ENCODE assay signal across 3 worm cellular contexts in genomic region chrIII:7659440-7659839, ce11.
TF ChIP-seq lines count a peak whose summit lies in the region.

No protein-coding gene starts in this region.

TF ChIP-seq in whole organism, L2 larva, 48 proteins besides CTCF, POLR2A, EP300 and RAD21 (continued from another document):
- TF ChIP-seq gmeb-1 (tag; optimal IDR thresholded peaks at IDR 0.05; lab: Kevin White, UChicago), result no peak
- TF ChIP-seq unc-55 (GFP tag; optimal IDR thresholded peaks at IDR 0.05; lab: Kevin White, UChicago), result peak; percentile 65
- no peak for TF ChIP-seq skn-1 (tag; optimal IDR thresholded peaks at IDR 0.05; lab: Kevin White, UChicago)
- TF ChIP-seq sma-9 (GFP tag; optimal IDR thresholded peaks at IDR 0.05; lab: Kevin White, UChicago), result peak; percentile 1
- no peak for TF ChIP-seq sma-9 (tag; optimal IDR thresholded peaks at IDR 0.05; lab: Kevin White, UChicago)
- TF ChIP-seq nhr-77 (tag; optimal IDR thresholded peaks at IDR 0.05; lab: Kevin White, UChicago), result no peak
- no peak for TF ChIP-seq snpc-4 (tag; optimal IDR thresholded peaks at IDR 0.05; lab: Kevin White, UChicago)
- no peak for TF ChIP-seq alr-1 (tag; optimal IDR thresholded peaks at IDR 0.05; lab: Kevin White, UChicago)
- TF ChIP-seq mab-5 (tag; optimal IDR thresholded peaks at IDR 0.05; lab: Kevin White, UChicago), result peak; percentile 7
- no peak for TF ChIP-seq nhr-25 (tag; optimal IDR thresholded peaks at IDR 0.05; lab: Kevin White, UChicago)
- TF ChIP-seq nhr-6 (tag; optimal IDR thresholded peaks at IDR 0.05; lab: Kevin White, UChicago), result no peak
- no peak for TF ChIP-seq R02D3.7 (tag; optimal IDR thresholded peaks at IDR 0.05; lab: Kevin White, UChicago)
- TF ChIP-seq blmp-1 (tag; optimal IDR thresholded peaks at IDR 0.05; lab: Kevin White, UChicago; ENCODE audit: insufficient read depth), result no peak
- no peak for TF ChIP-seq nhr-12 (tag; optimal IDR thresholded peaks at IDR 0.05; lab: Kevin White, UChicago)
- TF ChIP-seq ZK546.5 (tag; optimal IDR thresholded peaks at IDR 0.05; lab: Kevin White, UChicago), result no peak
- TF ChIP-seq zag-1 (tag; optimal IDR thresholded peaks at IDR 0.05; lab: Kevin White, UChicago), result peak; percentile 71
- no peak for TF ChIP-seq lin-11 (tag; optimal IDR thresholded peaks at IDR 0.05; lab: Kevin White, UChicago)
TF ChIP-seq in whole organism, L2 larva: peak in this region for 11.

TF ChIP-seq in whole organism, L4 larva, 104 proteins besides CTCF, POLR2A, EP300 and RAD21 (continued from another document):
- peak in 1 of 2 experiments; percentile 0 for TF ChIP-seq mdl-1 (tag; optimal IDR thresholded peaks at IDR 0.05; lab: Kevin White, UChicago)
- TF ChIP-seq duxl-1 (tag; optimal IDR thresholded peaks at IDR 0.05; lab: Kevin White, UChicago; ENCODE audit: poor library complexity), result no peak
- TF ChIP-seq attf-4 (tag; optimal IDR thresholded peaks at IDR 0.05; lab: Kevin White, UChicago), result no peak
- no peak for TF ChIP-seq F10B5.3 (tag; optimal IDR thresholded peaks at IDR 0.05; lab: Kevin White, UChicago)
- no peak for TF ChIP-seq lin-13 (GFP tag; optimal IDR thresholded peaks at IDR 0.05; lab: Kevin White, UChicago)
- TF ChIP-seq rbr-2 (tag; optimal IDR thresholded peaks at IDR 0.05; lab: Kevin White, UChicago), result peak; percentile 68
- TF ChIP-seq spr-1 (tag; optimal IDR thresholded peaks at IDR 0.05; lab: Kevin White, UChicago), result no peak
- TF ChIP-seq ztf-7 (tag; optimal IDR thresholded peaks at IDR 0.05; lab: Kevin White, UChicago), result no peak
- peak; percentile 38 for TF ChIP-seq mxl-3 (GFP tag; optimal IDR thresholded peaks at IDR 0.05; lab: Kevin White, UChicago)
- TF ChIP-seq hmg-1.1 (GFP tag; IDR thresholded peaks at IDR 0.05; lab: Robert Waterston, UW), result peak; percentile 69
- TF ChIP-seq ama-1 (optimal IDR thresholded peaks at IDR 0.05; lab: Kevin White, UChicago), result no peak
- no peak for TF ChIP-seq zip-11 (GFP tag; IDR thresholded peaks at IDR 0.05; lab: Robert Waterston, UW)
- TF ChIP-seq F26F4.8 (GFP tag; conservative IDR thresholded peaks at IDR 0.05; lab: Robert Waterston, UW), result no peak
- TF ChIP-seq F37D6.2 (tag; optimal IDR thresholded peaks at IDR 0.05; lab: Kevin White, UChicago), result peak; percentile 49
- no peak for TF ChIP-seq dmd-9 (GFP tag; IDR thresholded peaks at IDR 0.05; lab: Robert Waterston, UW)
- no peak for TF ChIP-seq fkh-10 (GFP tag; optimal IDR thresholded peaks at IDR 0.05; lab: Kevin White, UChicago)
- no peak for TF ChIP-seq R02D3.7 (tag; optimal IDR thresholded peaks at IDR 0.05; lab: Kevin White, UChicago)
- TF ChIP-seq nhr-48 (tag; optimal IDR thresholded peaks at IDR 0.05; lab: Kevin White, UChicago), result no peak
- TF ChIP-seq nhr-42 (GFP tag; IDR thresholded peaks at IDR 0.05; lab: Robert Waterston, UW), result no peak
- TF ChIP-seq sdz-12 (GFP tag; optimal IDR thresholded peaks at IDR 0.05; lab: Kevin White, UChicago), result no peak
- TF ChIP-seq lin-39 (tag; optimal IDR thresholded peaks at IDR 0.05; lab: Kevin White, UChicago), result no peak
- TF ChIP-seq fos-1 (tag; optimal IDR thresholded peaks at IDR 0.05; lab: Kevin White, UChicago), result no peak
- no peak for TF ChIP-seq nhr-6 (tag; optimal IDR thresholded peaks at IDR 0.05; lab: Kevin White, UChicago)
- peak; percentile 62 for TF ChIP-seq hlh-11 (tag; optimal IDR thresholded peaks at IDR 0.05; lab: Kevin White, UChicago)
- no peak for TF ChIP-seq tag-97 (GFP tag; IDR thresholded peaks at IDR 0.05; lab: Robert Waterston, UW)
- no peak for TF ChIP-seq lin-1 (GFP tag; IDR thresholded peaks at IDR 0.05; lab: Robert Waterston, UW)
- TF ChIP-seq ceh-32 (tag; optimal IDR thresholded peaks at IDR 0.05; lab: Kevin White, UChicago; ENCODE audit: poor library complexity), result no peak
- TF ChIP-seq egl-43 (GFP tag; IDR thresholded peaks at IDR 0.05; lab: Robert Waterston, UW), result peak; percentile 74; the same call in 1 of the 2 replicates
- no peak for TF ChIP-seq zfp-2 (tag; optimal IDR thresholded peaks at IDR 0.05; lab: Kevin White, UChicago)
- peak; percentile 53 for TF ChIP-seq nhr-11 (tag; optimal IDR thresholded peaks at IDR 0.05; lab: Kevin White, UChicago)
- peak; percentile 34; the same call in 1 of the 2 replicates for TF ChIP-seq php-3 (GFP tag; IDR thresholded peaks at IDR 0.05; lab: Robert Waterston, UW)
- no peak for TF ChIP-seq dmd-8 (GFP tag; IDR thresholded peaks at IDR 0.05; lab: Robert Waterston, UW)
- TF ChIP-seq zfp-3 (GFP tag; conservative IDR thresholded peaks at IDR 0.05; lab: Robert Waterston, UW), result no peak
- no peak for TF ChIP-seq ceh-44 (GFP tag; IDR thresholded peaks at IDR 0.05; lab: Robert Waterston, UW)
- no peak for TF ChIP-seq zag-1 (tag; optimal IDR thresholded peaks at IDR 0.05; lab: Kevin White, UChicago)
- no peak for TF ChIP-seq skn-1 (tag; optimal IDR thresholded peaks at IDR 0.05; lab: Kevin White, UChicago)
- TF ChIP-seq Y105C5A.15 (GFP tag; IDR thresholded peaks at IDR 0.05; lab: Robert Waterston, UW), result no peak
- TF ChIP-seq dmd-6 (GFP tag; IDR thresholded peaks at IDR 0.05; lab: Robert Waterston, UW), result peak; percentile 14; the same call in 1 of the 2 replicates
- TF ChIP-seq zip-2 (tag; optimal IDR thresholded peaks at IDR 0.05; lab: Kevin White, UChicago), result no peak
- TF ChIP-seq nhr-102 (tag; optimal IDR thresholded peaks at IDR 0.05; lab: Kevin White, UChicago), result no peak
- peak in 1 of 2 experiments; percentile 25 for TF ChIP-seq daf-16 (GFP tag; optimal IDR thresholded peaks at IDR 0.05; lab: Kevin White, UChicago)
- no peak for TF ChIP-seq daf-16 (tag; optimal IDR thresholded peaks at IDR 0.05; lab: Kevin White, UChicago)
- TF ChIP-seq Y48G9A.11 (GFP tag; IDR thresholded peaks at IDR 0.05; lab: Robert Waterston, UW), result no peak

TF ChIP-seq in whole organism, late embryonic, 69 proteins besides CTCF, POLR2A, EP300 and RAD21 (continued from another document):
- TF ChIP-seq hlh-13 (GFP tag; optimal IDR thresholded peaks at IDR 0.05; lab: Kevin White, UChicago), result no peak
- TF ChIP-seq fax-1 (tag; optimal IDR thresholded peaks at IDR 0.05; lab: Kevin White, UChicago), result no peak
- TF ChIP-seq tbx-2 (tag; optimal IDR thresholded peaks at IDR 0.05; lab: Kevin White, UChicago), result peak; percentile 88
- peak; percentile 48 for TF ChIP-seq hlh-8 (tag; optimal IDR thresholded peaks at IDR 0.05; lab: Kevin White, UChicago)
- TF ChIP-seq ceh-19 (GFP tag; optimal IDR thresholded peaks at IDR 0.05; lab: Kevin White, UChicago), result peak; percentile 71
- no peak for TF ChIP-seq pag-3 (tag; optimal IDR thresholded peaks at IDR 0.05; lab: Kevin White, UChicago; ENCODE audit: borderline replicate concordance)
- TF ChIP-seq ceh-24 (tag; optimal IDR thresholded peaks at IDR 0.05; lab: Kevin White, UChicago), result no peak
- TF ChIP-seq lim-6 (tag; optimal IDR thresholded peaks at IDR 0.05; lab: Kevin White, UChicago), result no peak
- TF ChIP-seq ahr-1 (tag; optimal IDR thresholded peaks at IDR 0.05; lab: Kevin White, UChicago), result no peak
- peak; percentile 82 for TF ChIP-seq hlh-6 (tag; optimal IDR thresholded peaks at IDR 0.05; lab: Kevin White, UChicago)
- TF ChIP-seq nhr-11 (tag; optimal IDR thresholded peaks at IDR 0.05; lab: Kevin White, UChicago), result no peak
- TF ChIP-seq K09A11.1 (tag; optimal IDR thresholded peaks at IDR 0.05; lab: Kevin White, UChicago; ENCODE audit: insufficient read depth), result no peak
- peak; percentile 53 for TF ChIP-seq ceh-2 (tag; optimal IDR thresholded peaks at IDR 0.05; lab: Kevin White, UChicago)
- peak; percentile 54 for TF ChIP-seq pros-1 (tag; optimal IDR thresholded peaks at IDR 0.05; lab: Kevin White, UChicago)
- TF ChIP-seq pat-9 (tag; optimal IDR thresholded peaks at IDR 0.05; lab: Kevin White, UChicago), result peak; percentile 28
- no peak for TF ChIP-seq zip-5 (tag; optimal IDR thresholded peaks at IDR 0.05; lab: Kevin White, UChicago)
- peak; percentile 15 for TF ChIP-seq fkh-6 (tag; optimal IDR thresholded peaks at IDR 0.05; lab: Kevin White, UChicago)
- no peak for TF ChIP-seq elt-2 (tag; optimal IDR thresholded peaks at IDR 0.05; lab: Kevin White, UChicago)
- TF ChIP-seq pha-2 (tag; optimal IDR thresholded peaks at IDR 0.05; lab: Kevin White, UChicago), result peak; percentile 17
- no peak for TF ChIP-seq T23F11.4 (GFP tag; optimal IDR thresholded peaks at IDR 0.05; lab: Kevin White, UChicago)
- peak; percentile 39 for TF ChIP-seq ceh-6 (GFP tag; optimal IDR thresholded peaks at IDR 0.05; lab: Kevin White, UChicago)
- no peak for TF ChIP-seq npax-4 (tag; optimal IDR thresholded peaks at IDR 0.05; lab: Kevin White, UChicago)
- no peak for TF ChIP-seq C38D4.7 (GFP tag; optimal IDR thresholded peaks at IDR 0.05; lab: Kevin White, UChicago)
- TF ChIP-seq che-1 (tag; optimal IDR thresholded peaks at IDR 0.05; lab: Kevin White, UChicago), result no peak
- TF ChIP-seq ceh-48 (tag; optimal IDR thresholded peaks at IDR 0.05; lab: Kevin White, UChicago), result no peak
- peak; percentile 88 for TF ChIP-seq ceh-34 (tag; optimal IDR thresholded peaks at IDR 0.05; lab: Kevin White, UChicago)
- no peak for TF ChIP-seq fkh-10 (GFP tag; optimal IDR thresholded peaks at IDR 0.05; lab: Kevin White, UChicago)
- peak; percentile 60 for TF ChIP-seq sdc-2 (tag; optimal IDR thresholded peaks at IDR 0.05; lab: Kevin White, UChicago)
- no peak for TF ChIP-seq elt-4 (tag; optimal IDR thresholded peaks at IDR 0.05; lab: Kevin White, UChicago)
- peak; percentile 60 for TF ChIP-seq C08G9.2 (tag; optimal IDR thresholded peaks at IDR 0.05; lab: Kevin White, UChicago)
- peak; percentile 48 for TF ChIP-seq ceh-18 (tag; optimal IDR thresholded peaks at IDR 0.05; lab: Kevin White, UChicago)
- no peak for TF ChIP-seq ets-4 (tag; optimal IDR thresholded peaks at IDR 0.05; lab: Kevin White, UChicago)
- peak; percentile 66 for TF ChIP-seq ref-2 (tag; optimal IDR thresholded peaks at IDR 0.05; lab: Kevin White, UChicago)
- TF ChIP-seq ceh-31 (tag; optimal IDR thresholded peaks at IDR 0.05; lab: Kevin White, UChicago), result peak; percentile 87
- no peak for TF ChIP-seq pha-4 (tag; optimal IDR thresholded peaks at IDR 0.05; lab: Kevin White, UChicago)
- TF ChIP-seq Y22D7AL.16 (tag; optimal IDR thresholded peaks at IDR 0.05; lab: Kevin White, UChicago), result no peak
- no peak for TF ChIP-seq tbx-7 (tag; optimal IDR thresholded peaks at IDR 0.05; lab: Kevin White, UChicago)
- no peak for TF ChIP-seq ttx-3 (tag; optimal IDR thresholded peaks at IDR 0.05; lab: Kevin White, UChicago)
- no peak; the same call in 1 of the 2 replicates for TF ChIP-seq sox-2 (GFP tag; IDR thresholded peaks at IDR 0.05; lab: Robert Waterston, UW)
- no peak for TF ChIP-seq K02D7.2 (tag; optimal IDR thresholded peaks at IDR 0.05; lab: Kevin White, UChicago)
- TF ChIP-seq dve-1 (tag; optimal IDR thresholded peaks at IDR 0.05; lab: Kevin White, UChicago), result no peak
- no peak for TF ChIP-seq pax-1 (tag; optimal IDR thresholded peaks at IDR 0.05; lab: Kevin White, UChicago)
- TF ChIP-seq ceh-30 (tag; optimal IDR thresholded peaks at IDR 0.05; lab: Kevin White, UChicago), result no peak
- TF ChIP-seq ceh-22 (tag; optimal IDR thresholded peaks at IDR 0.05; lab: Kevin White, UChicago), result no peak
TF ChIP-seq in whole organism, late embryonic: peak in this region for 26.
